Worm (Caenorhabditis elegans): ENCODE data around the gene C55C3.4.

Gene C55C3.4

ce11 chrIV:5665353-5665918, 12.5 kb downstream of the C55C3.4 start (continued):
- TF ChIP-seq rnt-1 (tag; optimal IDR thresholded peaks at IDR 0.05) (peak; percentile 33), mep-1 (tag; optimal IDR thresholded peaks at IDR 0.05) (peak; percentile 61), fkh-8 (tag; optimal IDR thresholded peaks at IDR 0.05) (no peak), tlp-1 (tag; optimal IDR thresholded peaks at IDR 0.05) (no peak), fkh-10 (GFP tag; optimal IDR thresholded peaks at IDR 0.05) (no peak), unc-30 (tag; optimal IDR thresholded peaks at IDR 0.05) (no peak), pag-3 (tag; optimal IDR thresholded peaks at IDR 0.05; ENCODE audit: borderline replicate concordance, insufficient read depth) (no peak), sup-37 (GFP tag; optimal IDR thresholded peaks at IDR 0.05) (no peak), tbx-2 (tag; optimal IDR thresholded peaks at IDR 0.05) (no peak), mdl-1 (tag; optimal IDR thresholded peaks at IDR 0.05) (peak in 1 of 2 experiments; percentile 54), efl-1 (optimal IDR thresholded peaks at IDR 0.05) (peak; percentile 14 to 46), efl-1 (GFP tag; optimal IDR thresholded peaks at IDR 0.05 in 1 of 2) (peak in 1 of 2 experiments; percentile 5), vab-15 (tag; optimal IDR thresholded peaks at IDR 0.05) (no peak), blmp-1 (tag; optimal IDR thresholded peaks at IDR 0.05) (peak; percentile 53), C04F5.9 (tag; optimal IDR thresholded peaks at IDR 0.05) (no peak), fos-1 (tag; optimal IDR thresholded peaks at IDR 0.05) (no peak), nhr-237 (tag; optimal IDR thresholded peaks at IDR 0.05) (peak; percentile 8), ceh-90 (tag; optimal IDR thresholded peaks at IDR 0.05) (no peak), nhr-90 (tag; optimal IDR thresholded peaks at IDR 0.05; ENCODE audit: poor library complexity) (no peak), dpl-1 (GFP tag; optimal IDR thresholded peaks at IDR 0.05) (peak; percentile 1 to 46 (median 27)), nhr-20 (tag; optimal IDR thresholded peaks at IDR 0.05) (peak; percentile 49), zip-4 (GFP tag; optimal IDR thresholded peaks at IDR 0.05) (peak; percentile 42), elt-3 (tag; optimal IDR thresholded peaks at IDR 0.05) (peak in 2 of 6 experiments; percentile 29 to 66), sptf-1 (tag; optimal IDR thresholded peaks at IDR 0.05) (no peak), efl-3 (GFP tag; optimal IDR thresholded peaks at IDR 0.05) (no peak), snpc-4 (tag; optimal IDR thresholded peaks at IDR 0.05) (peak; percentile 35), nhr-12 (tag; optimal IDR thresholded peaks at IDR 0.05) (no peak), lir-3 (tag; optimal IDR thresholded peaks at IDR 0.05; ENCODE audit: poor library complexity) (peak; percentile 8), nhr-11 (tag; optimal IDR thresholded peaks at IDR 0.05) (no peak), alr-1 (tag; optimal IDR thresholded peaks at IDR 0.05; ENCODE audit: borderline replicate concordance) (no peak), skn-1 (tag; optimal IDR thresholded peaks at IDR 0.05) (no peak), pqm-1 (tag; optimal IDR thresholded peaks at IDR 0.05) (no peak), ceh-82 (tag; optimal IDR thresholded peaks at IDR 0.05) (peak in 1 of 3 experiments; percentile 12), ceh-88 (GFP tag; IDR thresholded peaks at IDR 0.05) (no peak), F16B12.6 (tag; optimal IDR thresholded peaks at IDR 0.05) (no peak), hpl-2 (GFP tag; optimal IDR thresholded peaks at IDR 0.05) (no peak), hlh-17 (GFP tag; optimal IDR thresholded peaks at IDR 0.05; ENCODE audit: borderline replicate concordance) (no peak), C16A3.4 (tag; optimal IDR thresholded peaks at IDR 0.05) (peak; percentile 11), lin-13 (GFP tag; optimal IDR thresholded peaks at IDR 0.05) (no peak), lin-35 (GFP tag; optimal IDR thresholded peaks at IDR 0.05) (peak; percentile 40 to 69), nhr-76 (tag; optimal IDR thresholded peaks at IDR 0.05) (no peak), nhr-19 (GFP tag; conservative IDR thresholded peaks at IDR 0.05) (no peak), ces-1 (GFP tag; optimal IDR thresholded peaks at IDR 0.05) (no peak), elt-2 (tag; optimal IDR thresholded peaks at IDR 0.05) (no peak), nhr-71 (tag; optimal IDR thresholded peaks at IDR 0.05) (peak; percentile 63), ztf-11 (tag; optimal IDR thresholded peaks at IDR 0.05) (no peak), snu-23 (GFP tag; optimal IDR thresholded peaks at IDR 0.05) (peak; percentile 63), nhr-85 (tag) (peak; percentile 81), ztf-4 (tag; optimal IDR thresholded peaks at IDR 0.05) (no peak), ets-5 (GFP tag; IDR thresholded peaks at IDR 0.05) (no peak), isw-1 (GFP tag; IDR thresholded peaks at IDR 0.05) (no peak), xbp-1 (tag; optimal IDR thresholded peaks at IDR 0.05) (no peak), lin-15B (tag; optimal IDR thresholded peaks at IDR 0.05) (no peak)

Measured in whole organism, L1 larva.